Worm (Caenorhabditis elegans) whole organism, mixed stage, embryonic: Measurements from ENCODE around the gene C17A2.7.

Source experiments
- elt-3 ChIP-seq: fragments of 150-350 bp; optimal IDR thresholded peaks from 2 replicates; lab custom pipeline; 2014; ENCODE audit warnings: missing biosample characterization, missing genetic modification characterization
- nhr-12 ChIP-seq: fragments of 150-350 bp; optimal IDR thresholded peaks from 2 replicates; lab custom pipeline; 2014; ENCODE audit warnings: missing biosample characterization, missing genetic modification characterization
- nhr-237 ChIP-seq: fragments of 150-350 bp; optimal IDR thresholded peaks from 2 replicates; lab custom pipeline; 2014; ENCODE audit warnings: missing biosample characterization, missing genetic modification characterization
- nhr-28 ChIP-seq: fragments of 150-350 bp; optimal IDR thresholded peaks from 2 replicates; lab custom pipeline; 2014; ENCODE audit warnings: missing biosample characterization, missing genetic modification characterization
- ztf-11 ChIP-seq: fragments of 150-350 bp; optimal IDR thresholded peaks from 2 replicates; lab custom pipeline; 2014; ENCODE audit warnings: missing biosample characterization, missing genetic modification characterization

ce11 chrII:3823855-3824254, 19.4 kb downstream of the C17A2.7 start, which contains the start of gene skr-15:
- TF ChIP-seq nhr-28 (tag; lab: Kevin White, UChicago) (no peak), nhr-12 (no peak), ztf-11 (no peak), elt-3 (tag; lab: Kevin White, UChicago) (no peak), nhr-237 (tag; lab: Kevin White, UChicago) (no peak)
